Worm (Caenorhabditis elegans) whole organism, L4 larva: ENCODE measurements around the gene nono-1.

Source experiments
- T20F7.1 ChIP-seq: fragments of 200-800 bp; sonication (Bioruptor generic); optimal IDR thresholded peaks from 2 replicates; lab custom pipeline; 2018; ENCODE audit warnings: mild to moderate bottlenecking, missing genetic modification characterization, missing compliant biosample characterization
- Y75B8A.6 ChIP-seq: fragments of 200-800 bp; sonication (Bioruptor generic); IDR thresholded peaks from 2 replicates; pipeline ENCODE4 v1.3.6; 2022; ENCODE audit warnings: missing genetic modification reagents, missing genetic modification characterization, missing compliant biosample characterization
- nhr-25 ChIP-seq: sonication (generic microtip); optimal IDR thresholded peaks from 2 replicates; lab custom pipeline; 2017; ENCODE audit warnings: missing genetic modification characterization, mild to moderate bottlenecking, missing compliant biosample characterization, antibody characterized with exemption, moderate library complexity, borderline replicate concordance; ENCODE audit not compliant: insufficient read depth

- TF ChIP-seq T20F7.1 (GFP tag; lab: Kevin White, UChicago) = no peak
- no peak for TF ChIP-seq nhr-25 (tag; lab: Kevin White, UChicago)
- no peak for TF ChIP-seq Y75B8A.6 (GFP tag; lab: Robert Waterston, UW)
These were observed 9.6 kb upstream of the nono-1 start for ce11 chrIII:5967640-5968039.
